Worm (Caenorhabditis elegans) whole organism, L2 larva: ENCODE data around the gene cyy-1.

Experiments
- nhr-11 ChIP-seq: fragments of 150-350 bp; optimal IDR thresholded peaks from 2 replicates; lab custom pipeline; 2014; ENCODE audit warnings: missing biosample characterization, missing genetic modification characterization
- unc-62 ChIP-seq: fragments of 150-350 bp; optimal IDR thresholded peaks from 2 replicates; lab custom pipeline; 2014; ENCODE audit warnings: missing biosample characterization, missing genetic modification reagents, missing genetic modification characterization

ce11 chrIII:8416871-8417191 is 11.2 kb downstream of the cyy-1 start:
- TF ChIP-seq nhr-11 (tag; lab: Kevin White, UChicago) (no peak), unc-62 (GFP tag; lab: Kevin White, UChicago) (no peak)
